Worm (Caenorhabditis elegans) whole organism, L1 larva: ENCODE measurements around the gene tos-1.

ENCODE experiments used
- ama-1 ChIP-seq: fragments of 150-350 bp; optimal IDR thresholded peaks from 2 replicates; lab custom pipeline; 2014
- blmp-1 ChIP-seq: fragments of 150-350 bp; optimal IDR thresholded peaks from 2 replicates; lab custom pipeline; 2014; ENCODE audit warnings: missing biosample characterization, missing genetic modification characterization
- ceh-63 ChIP-seq: fragments of 200-800 bp; sonication (Bioruptor generic); optimal IDR thresholded peaks from 2 replicates; lab custom pipeline; 2018; ENCODE audit warnings: mild to moderate bottlenecking, missing genetic modification characterization, missing compliant biosample characterization
- egl-13 ChIP-seq: sonication (generic microtip); optimal IDR thresholded peaks from 2 replicates; lab custom pipeline; 2016; ENCODE audit warnings: missing genotype, missing genetic modification reagents, missing genetic modification characterization, missing compliant biosample characterization
- lin-14 ChIP-seq: fragments of 200-800 bp; sonication (Bioruptor generic); optimal IDR thresholded peaks from 2 replicates; lab custom pipeline; 2018; ENCODE audit warnings: mild to moderate bottlenecking, missing genetic modification characterization, moderate library complexity, missing compliant biosample characterization
- lin-39 ChIP-seq: fragments of 150-350 bp; optimal IDR thresholded peaks from 2 replicates; lab custom pipeline; 2014; ENCODE audit warnings: missing biosample characterization, missing genetic modification reagents, missing genetic modification characterization
- lir-3 ChIP-seq: sonication (generic microtip); optimal IDR thresholded peaks from 2 replicates; lab custom pipeline; 2016; ENCODE audit warnings: mild to moderate bottlenecking, missing genetic modification characterization, moderate library complexity, missing compliant biosample characterization; ENCODE audit not compliant: poor library complexity
- nhr-28 ChIP-seq: fragments of 150-350 bp; optimal IDR thresholded peaks from 2 replicates; lab custom pipeline; 2014; ENCODE audit warnings: missing biosample characterization, missing genetic modification characterization
- tbx-2 ChIP-seq: sonication (generic microtip); optimal IDR thresholded peaks from 2 replicates; lab custom pipeline; 2016; ENCODE audit warnings: missing genetic modification characterization, missing compliant biosample characterization
- unc-130 ChIP-seq: fragments of 150-350 bp; optimal IDR thresholded peaks from 2 replicates; lab custom pipeline; 2017; ENCODE audit warnings: missing biosample characterization, missing genetic modification characterization, inconsistent platforms
- xbp-1 ChIP-seq: sonication (generic microtip); optimal IDR thresholded peaks from 2 replicates; lab custom pipeline; 2016; ENCODE audit warnings: missing genetic modification characterization, missing compliant biosample characterization

ce11 chrV:9322886-9323285, 21.1 kb downstream of the tos-1 start, which contains the start of gene tag-153:
- TF ChIP-seq xbp-1 (tag; lab: Kevin White, UChicago) (no peak), ama-1 (lab: Kevin White, UChicago) (no peak), ceh-63 (GFP tag; lab: Kevin White, UChicago) (no peak), nhr-28 (no peak), lin-39 (no peak), blmp-1 (tag; lab: Kevin White, UChicago) (no peak), egl-13 (tag; lab: Kevin White, UChicago) (no peak), lin-14 (GFP tag; lab: Kevin White, UChicago) (no peak), lir-3 (no peak), tbx-2 (tag; lab: Kevin White, UChicago) (no peak), unc-130 (no peak)
